Fruit fly (Drosophila melanogaster) whole organism, embryonic: ENCODE results near the gene CG15741.

ENCODE experiments used
- ATbp ChIP-seq: fragments of 200-800 bp; sonication (Bioruptor generic); optimal IDR thresholded peaks from 2 replicates; lab custom pipeline; 2017; ENCODE audit warnings: missing biosample characterization, mild to moderate bottlenecking, missing genetic modification characterization, missing genetic modification reagents
- Awh ChIP-seq: fragments of 200-800 bp; sonication (Bioruptor generic); IDR thresholded peaks from 2 replicates; pipeline ENCODE4, ENCODE4 v1.3.6; 2022; ENCODE audit warnings: missing biosample characterization, missing genetic modification characterization
- Bdp1 ChIP-seq: fragments of 200-800 bp; sonication (Bioruptor generic); optimal IDR thresholded peaks from 3 replicates; lab custom pipeline; 2016; ENCODE audit warnings: missing biosample characterization, missing genetic modification characterization
- CG10147 ChIP-seq: fragments of 200-800 bp; sonication (Bioruptor generic); optimal IDR thresholded peaks from 2 replicates; lab custom pipeline; 2019; ENCODE audit warnings: missing biosample characterization, mild to moderate bottlenecking, missing genetic modification characterization, moderate library complexity
- CG10209 ChIP-seq: fragments of 200-800 bp; sonication (Bioruptor generic); optimal IDR thresholded peaks from 3 replicates; lab custom pipeline; 2017; ENCODE audit warnings: missing biosample characterization, mild to moderate bottlenecking, missing genetic modification characterization, missing genetic modification reagents
- CG10274 ChIP-seq: fragments of 200-800 bp; sonication (Bioruptor generic); optimal IDR thresholded peaks from 3 replicates; lab custom pipeline; 2017; ENCODE audit warnings: missing biosample characterization, mild to moderate bottlenecking, missing genetic modification characterization
- CG11456 ChIP-seq: fragments of 200-800 bp; sonication (Bioruptor generic); IDR thresholded peaks from 3 replicates; pipeline ENCODE4 v1.3.6; 2022; ENCODE audit warnings: missing biosample characterization, missing genetic modification characterization
- CG11696 ChIP-seq: fragments of 200-800 bp; sonication (Bioruptor generic); IDR thresholded peaks from 2 replicates; pipeline ENCODE4 v1.3.6; 2022; ENCODE audit warnings: missing biosample characterization, missing genetic modification characterization
- CG12071 ChIP-seq: fragments of 200-800 bp; sonication (Bioruptor generic); optimal IDR thresholded peaks from 3 replicates; lab custom pipeline; 2018; ENCODE audit warnings: missing biosample characterization, mild to moderate bottlenecking, missing genetic modification characterization
- CG12236 ChIP-seq: fragments of 200-800 bp; sonication (Bioruptor generic); optimal IDR thresholded peaks from 2 replicates; lab custom pipeline; 2016; ENCODE audit warnings: missing biosample characterization, missing genetic modification characterization
- CG13123 ChIP-seq: fragments of 200-800 bp; sonication (Bioruptor generic); optimal IDR thresholded peaks from 2 replicates; lab custom pipeline; 2016; ENCODE audit warnings: missing biosample characterization, missing genetic modification characterization
- CG13287 ChIP-seq: fragments of 200-800 bp; sonication (Bioruptor generic); IDR thresholded peaks from 2 replicates; pipeline ENCODE4 v1.3.6; 2022; ENCODE audit warnings: missing biosample characterization, missing genetic modification characterization; ENCODE audit not compliant: partially characterized antibody
- CG14667 ChIP-seq: fragments of 200-800 bp; sonication (Bioruptor generic); IDR thresholded peaks from 2 replicates; pipeline ENCODE4 v1.3.6; 2022; ENCODE audit warnings: missing biosample characterization, missing genetic modification characterization
- CG17186 ChIP-seq: fragments of 200-800 bp; sonication (Bioruptor generic); optimal IDR thresholded peaks from 3 replicates; lab custom pipeline; 2017; ENCODE audit warnings: missing biosample characterization, missing genetic modification reagents, missing genetic modification characterization
- CG17359 ChIP-seq: fragments of 200-800 bp; sonication (Bioruptor generic); optimal IDR thresholded peaks from 3 replicates; lab custom pipeline; 2018; ENCODE audit warnings: missing biosample characterization, mild to moderate bottlenecking, missing genetic modification characterization, moderate library complexity
- CG17829 ChIP-seq: fragments of 200-800 bp; optimal IDR thresholded peaks from 2 replicates; lab custom pipeline; 2019; ENCODE audit warnings: missing biosample characterization, mild to moderate bottlenecking, missing genetic modification characterization, moderate library complexity
- CG2712 ChIP-seq: fragments of 200-800 bp; optimal IDR thresholded peaks from 3 replicates; lab custom pipeline; 2019; ENCODE audit warnings: missing biosample characterization, mild to moderate bottlenecking, missing genetic modification characterization, moderate library complexity
- CG31365 ChIP-seq: fragments of 200-800 bp; sonication (Bioruptor generic); optimal IDR thresholded peaks from 2 replicates; lab custom pipeline; 2018; ENCODE audit warnings: missing biosample characterization, mild to moderate bottlenecking, missing genetic modification characterization
- CG4282 ChIP-seq: fragments of 200-800 bp; sonication (Bioruptor generic); optimal IDR thresholded peaks from 2 replicates; lab custom pipeline; 2016; ENCODE audit warnings: missing biosample characterization, missing genetic modification characterization
- CG4360 ChIP-seq: fragments of 200-800 bp; sonication (Bioruptor generic); IDR thresholded peaks from 2 replicates; pipeline ENCODE4 v1.3.6; 2022; ENCODE audit warnings: missing biosample characterization, missing genetic modification characterization
- CG4404 ChIP-seq: fragments of 200-800 bp; sonication (Bioruptor generic); IDR thresholded peaks from 2 replicates; pipeline ENCODE4 v1.3.6; 2022; ENCODE audit warnings: missing biosample characterization, missing genetic modification characterization
- CG6254 ChIP-seq: fragments of 200-800 bp; sonication (Bioruptor generic); optimal IDR thresholded peaks from 3 replicates; lab custom pipeline; 2017; ENCODE audit warnings: mild to moderate bottlenecking, missing biosample characterization, missing genetic modification reagents, missing genetic modification characterization
- CG9609 ChIP-seq: fragments of 200-800 bp; sonication (Bioruptor generic); optimal IDR thresholded peaks from 3 replicates; lab custom pipeline; 2016; ENCODE audit warnings: missing biosample characterization, missing genetic modification characterization
- CG9817 ChIP-seq: fragments of 200-800 bp; sonication (Bioruptor generic); optimal IDR thresholded peaks from 2 replicates; lab custom pipeline; 2018; ENCODE audit warnings: missing biosample characterization, mild to moderate bottlenecking, missing genetic modification characterization, moderate library complexity
- CG9876 ChIP-seq: fragments of 200-800 bp; sonication (Bioruptor generic); optimal IDR thresholded peaks from 2 replicates; lab custom pipeline; 2016; ENCODE audit warnings: missing biosample characterization, missing genetic modification characterization
- Camta ChIP-seq: fragments of 200-800 bp; sonication (Bioruptor generic); optimal IDR thresholded peaks from 2 replicates; lab custom pipeline; 2016; ENCODE audit warnings: missing biosample characterization, missing genetic modification characterization
- CrebB ChIP-seq: fragments of 200-800 bp; sonication (Bioruptor generic); optimal IDR thresholded peaks from 3 replicates; lab custom pipeline; 2018; ENCODE audit warnings: missing biosample characterization, mild to moderate bottlenecking, missing genetic modification characterization
- D19A ChIP-seq: fragments of 200-800 bp; optimal IDR thresholded peaks from 3 replicates; lab custom pipeline; 2019; ENCODE audit warnings: missing biosample characterization, mild to moderate bottlenecking, missing genetic modification characterization, moderate library complexity
- Deaf1 ChIP-seq: fragments of 200-800 bp; optimal IDR thresholded peaks from 3 replicates; lab custom pipeline; 2019; ENCODE audit warnings: missing biosample characterization, mild to moderate bottlenecking, missing genetic modification characterization, moderate library complexity
- E2f1 ChIP-seq: fragments of 200-800 bp; sonication (Bioruptor generic); IDR thresholded peaks from 2 replicates; pipeline ENCODE4 v1.3.6; 2022; ENCODE audit warnings: missing biosample characterization, missing genetic modification characterization
- HmgD ChIP-seq: fragments of 200-800 bp; sonication (Bioruptor generic); optimal IDR thresholded peaks from 3 replicates; lab custom pipeline; 2016; ENCODE audit warnings: missing biosample characterization, missing genetic modification characterization
- Hr51 ChIP-seq, 2 experiments: fragments of 200-800 bp; sonication (Bioruptor generic); optimal IDR thresholded peaks; 2 replicates in 1 of 2; 3 replicates in 1 of 2; lab custom pipeline; 2016 to 2018; ENCODE audit warnings: missing biosample characterization in 2 of 2, missing genetic modification characterization in 2 of 2, mild to moderate bottlenecking in 1 of 2, moderate library complexity in 1 of 2
- Hr78 ChIP-seq, 2 experiments: fragments of 200-800 bp in 1 of 2; fragments of >200 bp in 1 of 2; sonication (Bioruptor generic) in 1 of 2; optimal IDR thresholded peaks; 2 replicates each; lab custom pipeline; 2017 to 2019; ENCODE audit warnings: missing biosample characterization in 2 of 2, missing genetic modification characterization in 2 of 2, mild to moderate bottlenecking in 1 of 2, moderate library complexity in 1 of 2
- MTF-1 ChIP-seq: fragments of 200-800 bp; sonication (Bioruptor generic); optimal IDR thresholded peaks from 2 replicates; lab custom pipeline; 2018; ENCODE audit warnings: missing biosample characterization, mild to moderate bottlenecking, missing genetic modification characterization, borderline replicate concordance
- Med ChIP-seq: fragments of 200-800 bp; sonication (Bioruptor generic); peaks from one replicate; lab custom pipeline; 2016; ENCODE audit warnings: missing biosample characterization, missing genetic modification characterization, mild to moderate bottlenecking, inconsistent platforms, moderate library complexity
- Meics ChIP-seq: fragments of 200-800 bp; sonication (Bioruptor generic); optimal IDR thresholded peaks from 2 replicates; lab custom pipeline; 2017; ENCODE audit warnings: missing biosample characterization, mild to moderate bottlenecking, missing genetic modification characterization
- Ravus ChIP-seq: fragments of 200-800 bp; sonication (Bioruptor generic); IDR thresholded peaks from 2 replicates; pipeline ENCODE4 v1.3.6; 2022; ENCODE audit warnings: missing biosample characterization, missing genetic modification characterization
- bbx ChIP-seq: fragments of 200-800 bp; sonication (Bioruptor generic); IDR thresholded peaks from 2 replicates; pipeline ENCODE4 v1.3.6; 2022; ENCODE audit warnings: missing biosample characterization, missing genetic modification characterization; ENCODE audit not compliant: partially characterized antibody
- chn ChIP-seq: fragments of 200-800 bp; sonication (Bioruptor generic); optimal IDR thresholded peaks from 2 replicates; lab custom pipeline; 2016; ENCODE audit warnings: missing biosample characterization, missing genetic modification characterization
- ci ChIP-seq: fragments of 200-800 bp; sonication (Bioruptor generic); IDR thresholded peaks from 3 replicates; pipeline ENCODE4 v1.3.6; 2022; ENCODE audit warnings: missing biosample characterization, missing genetic modification characterization
- croc ChIP-seq: fragments of 200-800 bp; sonication (Bioruptor generic); conservative IDR thresholded peaks from 3 replicates; pipeline ENCODE4 v1.3.6; 2022; ENCODE audit warnings: missing biosample characterization, missing genetic modification characterization
- crol ChIP-seq: fragments of 200-800 bp; sonication (Bioruptor generic); IDR thresholded peaks from 2 replicates; pipeline ENCODE4 v1.3.6; 2022; ENCODE audit warnings: missing biosample characterization, missing genetic modification characterization
- dan ChIP-seq: fragments of 200-800 bp; sonication (Bioruptor generic); IDR thresholded peaks from 2 replicates; pipeline ENCODE4 v1.3.6; 2022; ENCODE audit warnings: missing biosample characterization, missing genetic modification characterization
- dysf ChIP-seq: fragments of 200-800 bp; sonication (Bioruptor generic); IDR thresholded peaks from 3 replicates; pipeline ENCODE4 v1.3.6; 2022; ENCODE audit warnings: missing biosample characterization, missing genetic modification characterization
- emc ChIP-seq: fragments of 200-800 bp; sonication (Bioruptor generic); optimal IDR thresholded peaks from 2 replicates; lab custom pipeline; 2016; ENCODE audit warnings: missing biosample characterization, missing genetic modification characterization
- gcm ChIP-seq: fragments of 200-800 bp; sonication (Bioruptor generic); optimal IDR thresholded peaks from 2 replicates; lab custom pipeline; 2019; ENCODE audit warnings: missing biosample characterization, mild to moderate bottlenecking, missing genetic modification characterization, moderate library complexity
- grau ChIP-seq: fragments of 200-800 bp; optimal IDR thresholded peaks from 3 replicates; lab custom pipeline; 2019; ENCODE audit warnings: missing biosample characterization, mild to moderate bottlenecking, missing genetic modification characterization, moderate library complexity
- gsb-n ChIP-seq: fragments of 200-800 bp; sonication (Bioruptor generic); optimal IDR thresholded peaks from 3 replicates; lab custom pipeline; 2018; ENCODE audit warnings: missing biosample characterization, mild to moderate bottlenecking, missing genetic modification characterization
- onecut ChIP-seq: fragments of 200-800 bp; sonication (Bioruptor generic); IDR thresholded peaks from 2 replicates; pipeline ENCODE4 v1.3.6; 2022; ENCODE audit warnings: missing biosample characterization, missing genetic modification characterization
- run ChIP-seq: fragments of 200-800 bp; sonication (Bioruptor generic); optimal IDR thresholded peaks from 3 replicates; lab custom pipeline; 2018; ENCODE audit warnings: missing biosample characterization, mild to moderate bottlenecking, missing genetic modification characterization
- sd ChIP-seq: fragments of 200-800 bp; sonication (Bioruptor generic); optimal IDR thresholded peaks from 3 replicates; lab custom pipeline; 2018; ENCODE audit warnings: missing biosample characterization, mild to moderate bottlenecking, missing genetic modification characterization, moderate library complexity

Gene CG15741

dm6 chrX:11823003-11823402 lies 14.8 kb downstream of the CG15741 start (continued):
- TF ChIP-seq Camta = no peak
- no peak for TF ChIP-seq CG13123 (GFP tag; lab: Kevin White, UChicago)
- TF ChIP-seq gcm (GFP tag; lab: Kevin White, UChicago) = no peak
- no peak for TF ChIP-seq CG2712 (tag; lab: Kevin White, UChicago)
- TF ChIP-seq CrebB (tag; lab: Kevin White, UChicago) = peak; percentile 32
- no peak for TF ChIP-seq run (tag; lab: Kevin White, UChicago)
- TF ChIP-seq chn (GFP tag; lab: Kevin White, UChicago) = no peak
- TF ChIP-seq CG6254 (GFP tag; lab: Kevin White, UChicago) = peak; percentile 51
- no peak for TF ChIP-seq Deaf1
- peak; percentile 60 for TF ChIP-seq MTF-1 (GFP tag; lab: Kevin White, UChicago)
- no peak for TF ChIP-seq CG10274 (GFP tag; lab: Kevin White, UChicago)
- no peak for TF ChIP-seq CG4360 (GFP tag; lab: Robert Waterston, UW)
- TF ChIP-seq ATbp = peak; percentile 77
- TF ChIP-seq CG10147 (GFP tag; lab: Kevin White, UChicago) = no peak
- peak in 1 of 2 experiments; percentile 69 for TF ChIP-seq Hr78 (GFP tag; optimal IDR thresholded peaks at IDR 0.05; lab: Kevin White, UChicago)
- TF ChIP-seq CG4404 (GFP tag; lab: Robert Waterston, UW) = no peak
- no peak for TF ChIP-seq CG12071
- TF ChIP-seq CG4282 = no peak
- TF ChIP-seq croc (GFP tag; lab: Robert Waterston, UW) = no peak
- TF ChIP-seq bbx (GFP tag; lab: Robert Waterston, UW) = no peak
- no peak for TF ChIP-seq CG9817
- no peak for TF ChIP-seq gsb-n (tag; lab: Kevin White, UChicago)
- TF ChIP-seq dan = no peak
- TF ChIP-seq CG9609 (GFP tag; lab: Kevin White, UChicago) = no peak
- no peak for TF ChIP-seq CG17186

DNA sequence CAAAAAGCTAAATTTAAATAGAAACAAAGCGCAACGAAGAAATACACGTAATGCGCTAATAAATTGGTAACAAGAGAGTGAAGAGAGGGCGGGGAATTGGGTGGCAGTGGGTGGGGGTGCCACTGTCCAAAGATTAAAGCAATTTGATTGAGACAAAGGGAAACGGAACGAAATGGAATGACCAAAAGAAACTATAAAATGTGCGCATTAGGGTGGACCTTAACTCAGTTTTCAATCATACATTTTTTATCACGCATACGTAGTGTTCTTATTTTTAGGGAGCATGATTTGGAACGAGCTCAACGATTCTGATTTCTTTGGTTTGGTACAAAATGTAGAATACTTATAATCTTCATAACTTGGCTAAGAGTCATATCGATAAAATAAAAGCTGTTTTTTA lies 15.9 kb downstream of the CG15741 start:
- 0 out of 2 replicates have a peak, but pooled peaks have one; percentile 13 for TF ChIP-seq Awh
- TF ChIP-seq Bdp1 = no peak
- TF ChIP-seq CG17359 (tag; lab: Kevin White, UChicago) = no peak
- TF ChIP-seq CG9876 (GFP tag; lab: Kevin White, UChicago) = no peak
- peak; percentile 64 for TF ChIP-seq crol
- TF ChIP-seq emc (GFP tag; lab: Kevin White, UChicago) = no peak
- TF ChIP-seq CG12236 (GFP tag; lab: Kevin White, UChicago) = no peak
- no peak for TF ChIP-seq HmgD (GFP tag; lab: Kevin White, UChicago)
- TF ChIP-seq CG11456 (GFP tag; lab: Robert Waterston, UW) = 0 out of 3 replicates have a peak, but pooled peaks have one; percentile 38
- peak; percentile 21 for TF ChIP-seq D19A (tag; lab: Kevin White, UChicago)
- TF ChIP-seq Med (GFP tag; lab: Kevin White, UChicago) = peak; percentile 74
- TF ChIP-seq dysf = 0 out of 3 replicates have a peak, but pooled peaks have one; percentile 23
- no peak for TF ChIP-seq CG14667 (GFP tag; lab: Robert Waterston, UW)
- peak; percentile 29 for TF ChIP-seq Meics (GFP tag; lab: Kevin White, UChicago)
- no peak for TF ChIP-seq sd (tag; lab: Kevin White, UChicago)
- no peak for TF ChIP-seq CG31365
- peak; percentile 7 for TF ChIP-seq CG10209 (GFP tag; lab: Kevin White, UChicago)
- peak; percentile 28 for TF ChIP-seq grau (tag; lab: Kevin White, UChicago)
- no peak for TF ChIP-seq CG11696
- TF ChIP-seq ci (GFP tag; lab: Robert Waterston, UW) = 0 out of 3 replicates have a peak, but pooled peaks have one; percentile 57
- no peak for TF ChIP-seq Ravus (GFP tag; lab: Robert Waterston, UW)
- TF ChIP-seq CG4404 (GFP tag; lab: Robert Waterston, UW) = no peak
- peak; percentile 11; the same call in 1 of the 2 replicates for TF ChIP-seq onecut (GFP tag; lab: Robert Waterston, UW)
- 0 out of 2 replicates have a peak, but pooled peaks have one; percentile 9 for TF ChIP-seq CG13287 (GFP tag; lab: Robert Waterston, UW)
- TF ChIP-seq E2f1 = 0 out of 2 replicates have a peak, but pooled peaks have one; percentile 23
- no peak for TF ChIP-seq CG9817
- TF ChIP-seq Hr51 (GFP tag; optimal IDR thresholded peaks at IDR 0.05; lab: Kevin White, UChicago) = peak in 1 of 2 experiments; percentile 12
- peak; percentile 9 for TF ChIP-seq CG17829 (tag; lab: Kevin White, UChicago)
